Worm (Caenorhabditis elegans) whole organism, midembryonic: Measurements from ENCODE around the gene rab-21.

Experiments
- T22C8.4 ChIP-seq: fragments of 200-800 bp; sonication (Bioruptor generic); IDR thresholded peaks from 2 replicates; pipeline ENCODE4 v1.3.6; 2022; ENCODE audit warnings: missing genetic modification characterization, missing compliant biosample characterization
- cog-1 ChIP-seq: sonication (generic microtip); optimal IDR thresholded peaks from 2 replicates; lab custom pipeline; 2016; ENCODE audit warnings: missing genetic modification characterization, missing compliant biosample characterization
- flt-1 ChIP-seq: fragments of 200-800 bp; sonication (Bioruptor generic); IDR thresholded peaks from 2 replicates; pipeline ENCODE4 v1.3.6; 2022; ENCODE audit warnings: missing genetic modification characterization, missing compliant biosample characterization
- klf-2 ChIP-seq: fragments of 200-800 bp; sonication (Bioruptor generic); conservative IDR thresholded peaks from 2 replicates; pipeline ENCODE4 v1.3.6; 2022; ENCODE audit warnings: missing genetic modification reagents, missing genetic modification characterization, missing compliant biosample characterization
- med-1 ChIP-seq: sonication (generic microtip); optimal IDR thresholded peaks from 2 replicates; lab custom pipeline; 2017; ENCODE audit warnings: missing genetic modification characterization, mild to moderate bottlenecking, missing compliant biosample characterization, antibody characterized with exemption, missing genetic modification reagents; ENCODE audit not compliant: insufficient read depth
- ref-1 ChIP-seq: fragments of 200-800 bp; sonication (Bioruptor generic); conservative IDR thresholded peaks from 2 replicates; pipeline ENCODE4 v1.3.6; 2022; ENCODE audit warnings: missing genetic modification reagents, missing genetic modification characterization, missing compliant biosample characterization
- tab-1 ChIP-seq: fragments of 200-800 bp; sonication (Bioruptor generic); IDR thresholded peaks from 2 replicates; pipeline ENCODE4 v1.3.6; 2022; ENCODE audit warnings: missing genetic modification characterization, missing compliant biosample characterization
- ztf-23 ChIP-seq: fragments of 200-800 bp; sonication (Bioruptor generic); IDR thresholded peaks from 2 replicates; pipeline ENCODE4 v1.3.6; 2022; ENCODE audit warnings: missing genetic modification reagents, missing genetic modification characterization, missing compliant biosample characterization
- ztf-29 ChIP-seq: fragments of 200-800 bp; sonication (Bioruptor generic); IDR thresholded peaks from 2 replicates; pipeline ENCODE4 v1.3.6; 2022; ENCODE audit warnings: missing genetic modification reagents, missing genetic modification characterization, missing compliant biosample characterization

Gene rab-21

DNA sequence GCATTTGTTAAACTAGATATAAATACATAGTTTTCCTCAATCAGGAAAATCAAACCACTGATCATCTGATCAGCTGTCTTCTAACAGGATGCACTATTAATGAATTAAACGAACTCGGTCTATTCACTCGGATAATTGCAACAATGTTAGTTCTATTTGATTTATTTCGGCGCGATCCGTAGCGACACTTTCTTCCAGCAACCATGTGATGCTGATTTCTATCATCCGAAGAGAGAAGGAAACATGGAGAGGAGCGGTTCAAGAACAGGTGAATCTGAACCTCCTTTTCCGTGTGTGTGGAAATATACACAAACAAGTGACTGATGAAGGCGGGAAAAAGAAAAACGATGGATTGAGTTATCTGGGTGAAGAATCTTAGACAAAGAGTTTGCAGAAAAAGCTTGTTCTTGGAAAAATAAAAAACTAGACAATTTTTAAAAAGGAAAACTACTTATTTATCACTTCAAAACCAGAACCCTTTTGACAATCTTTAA lies 17.0 kb upstream of the rab-21 start:
- TF ChIP-seq flt-1 (GFP tag; lab: Robert Waterston, UW) (no peak), med-1 (GFP tag; lab: Kevin White, UChicago) (no peak), tab-1 (GFP tag; lab: Robert Waterston, UW) (no peak), ref-1 (GFP tag; lab: Robert Waterston, UW) (no peak), cog-1 (tag; lab: Kevin White, UChicago) (no peak), ztf-29 (no peak), klf-2 (GFP tag; lab: Robert Waterston, UW) (no peak), T22C8.4 (GFP tag; lab: Robert Waterston, UW) (no peak), ztf-23 (no peak)

DNA sequence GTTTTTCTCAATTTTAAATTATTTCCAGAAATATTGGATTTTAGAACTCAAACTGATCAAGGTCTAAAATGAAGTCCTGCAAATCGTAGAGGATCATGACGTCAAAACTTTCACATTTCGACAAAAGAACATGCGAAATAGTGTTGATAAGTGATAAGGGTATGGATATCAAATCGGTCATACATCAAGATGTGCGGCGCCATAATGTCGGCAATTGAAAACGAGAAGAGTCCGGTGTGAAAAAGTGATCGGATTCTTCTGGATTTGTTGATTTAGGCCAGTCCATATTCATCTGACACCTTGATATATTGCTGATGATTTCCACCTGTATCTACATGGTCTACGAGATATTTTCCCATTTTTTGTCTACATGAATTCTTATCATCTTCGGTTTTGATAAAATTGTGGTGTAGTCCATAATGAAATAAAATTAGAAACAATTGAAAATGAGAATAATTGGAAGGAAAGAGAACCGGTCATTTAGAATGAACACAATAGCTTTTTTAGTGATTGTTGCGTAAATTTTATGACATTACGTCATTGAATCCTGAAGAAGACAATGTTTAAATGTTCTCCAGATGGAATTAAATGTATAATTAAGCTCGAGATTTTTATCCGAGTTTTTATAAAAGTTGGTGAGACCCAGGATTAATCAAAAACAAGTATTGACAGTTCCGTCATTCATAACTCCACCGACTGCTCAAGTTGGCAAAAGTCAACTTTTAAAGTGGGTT lies 16.3 kb upstream of the rab-21 start:
- TF ChIP-seq ztf-23 = no peak
- TF ChIP-seq ref-1 (GFP tag; lab: Robert Waterston, UW) = no peak
- TF ChIP-seq klf-2 (GFP tag; lab: Robert Waterston, UW) = no peak
- no peak for TF ChIP-seq flt-1 (GFP tag; lab: Robert Waterston, UW)
- no peak for TF ChIP-seq tab-1 (GFP tag; lab: Robert Waterston, UW)
- TF ChIP-seq T22C8.4 (GFP tag; lab: Robert Waterston, UW) = no peak
- no peak for TF ChIP-seq cog-1 (tag; lab: Kevin White, UChicago)
- TF ChIP-seq med-1 (GFP tag; lab: Kevin White, UChicago) = no peak
- no peak for TF ChIP-seq ztf-29

DNA sequence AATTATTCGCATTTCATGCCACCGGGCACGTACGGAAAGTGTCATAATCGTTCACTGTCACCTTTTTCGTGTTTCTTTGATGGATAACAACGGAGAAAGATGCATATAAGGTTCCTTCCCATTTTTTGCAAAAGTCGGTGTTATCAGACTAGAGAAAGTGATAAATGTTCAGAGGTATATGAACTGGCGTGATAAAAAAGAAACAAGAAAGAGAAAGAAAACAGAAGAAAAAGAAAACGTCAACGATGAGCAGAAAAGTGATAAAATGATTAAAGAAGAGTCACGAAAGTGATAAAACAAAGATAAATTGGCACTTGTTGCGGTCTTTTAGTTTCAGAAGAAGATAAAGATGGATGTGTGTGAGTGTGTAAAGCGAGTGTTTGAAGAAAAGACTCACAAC lies 15.5 kb upstream of the rab-21 start:
- TF ChIP-seq klf-2 (GFP tag; lab: Robert Waterston, UW) = no peak
- TF ChIP-seq ztf-23 = no peak

DNA sequence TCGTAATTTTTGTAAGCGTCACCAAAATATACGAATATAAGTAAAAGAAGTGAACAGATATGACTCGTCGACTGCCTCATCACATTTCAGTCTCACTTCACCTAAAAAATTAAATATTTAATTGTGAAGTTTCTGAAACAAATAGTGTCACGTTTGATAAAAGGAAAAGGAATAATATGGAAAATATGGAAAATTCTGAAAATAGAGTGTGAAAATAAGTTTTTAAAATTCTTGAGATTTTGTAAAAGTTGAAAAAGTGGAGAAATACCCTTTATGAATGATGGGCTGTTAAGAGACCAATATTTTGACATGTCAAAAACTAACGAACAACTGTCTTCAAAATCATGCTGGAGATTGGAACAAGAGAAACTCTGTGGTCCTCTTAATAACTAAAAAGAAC lies 11.9 kb upstream of the rab-21 start, which contains the start of gene T01B7.9:
Gene T01B7.9 (minus strand): TSS at position 101 of the 400 bp plus-strand sequence.
- TF ChIP-seq ref-1 (GFP tag; lab: Robert Waterston, UW) (no peak), tab-1 (GFP tag; lab: Robert Waterston, UW) (no peak), T22C8.4 (GFP tag; lab: Robert Waterston, UW) (no peak), ztf-23 (no peak), klf-2 (GFP tag; lab: Robert Waterston, UW) (no peak), flt-1 (GFP tag; lab: Robert Waterston, UW) (no peak), med-1 (GFP tag; lab: Kevin White, UChicago) (no peak), cog-1 (tag; lab: Kevin White, UChicago) (no peak), ztf-29 (no peak)

DNA sequence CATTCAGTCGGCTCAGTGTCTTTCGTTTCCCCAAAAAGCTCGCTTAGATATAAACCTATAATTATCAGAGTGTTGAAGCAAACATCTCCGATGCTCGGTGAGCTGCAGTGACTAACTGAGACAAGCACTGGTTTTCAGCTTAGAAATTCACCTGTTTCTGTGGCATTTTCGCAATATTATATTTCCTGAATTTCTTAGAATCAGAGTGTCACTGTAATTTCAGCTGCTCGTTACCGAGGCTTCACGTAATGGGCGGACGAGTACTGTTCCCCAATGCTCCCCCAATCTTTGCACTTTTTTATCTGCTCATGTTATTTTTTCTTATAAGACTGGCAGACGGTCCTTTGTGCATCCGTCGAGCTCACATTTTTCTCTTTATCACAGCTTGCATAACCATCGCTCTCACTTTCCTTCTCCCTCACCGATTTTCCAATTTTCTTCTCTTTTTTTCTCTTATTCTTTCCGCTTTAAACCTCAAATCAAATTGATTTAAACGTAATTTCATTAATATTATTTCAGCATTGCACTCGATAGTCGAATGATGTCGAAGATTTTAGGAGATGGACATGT lies 7.2 kb upstream of the rab-21 start, which contains the start of gene trcs-2:
Gene trcs-2 (plus strand): TSS at position 520 of the 570 bp plus-strand sequence.
- TF ChIP-seq med-1 (GFP tag; lab: Kevin White, UChicago) = no peak
- no peak for TF ChIP-seq tab-1 (GFP tag; lab: Robert Waterston, UW)

DNA sequence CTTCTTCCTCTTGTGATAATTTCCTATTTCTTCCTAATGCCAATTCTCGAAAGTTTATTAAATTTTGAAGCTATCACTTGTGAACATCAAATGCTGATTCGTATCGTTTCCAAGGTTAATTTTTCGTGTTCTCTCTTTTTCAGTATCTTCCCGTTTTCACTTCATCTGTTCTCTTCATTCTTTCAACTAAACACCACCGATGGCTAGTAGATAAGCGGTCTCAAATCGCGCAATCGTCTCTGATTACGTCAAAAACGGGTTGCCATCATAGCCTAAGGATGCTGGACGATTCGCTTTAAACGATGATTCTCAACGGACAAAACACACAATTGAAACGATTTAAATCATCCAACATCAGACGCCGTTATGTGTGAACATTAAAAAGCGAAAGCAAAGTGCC lies 2.8 kb upstream of the rab-21 start:
- TF ChIP-seq tab-1 (GFP tag; lab: Robert Waterston, UW) (no peak), med-1 (GFP tag; lab: Kevin White, UChicago) (no peak), ztf-29 (no peak), cog-1 (tag; lab: Kevin White, UChicago) (no peak), klf-2 (GFP tag; lab: Robert Waterston, UW) (no peak), flt-1 (GFP tag; lab: Robert Waterston, UW) (no peak), T22C8.4 (GFP tag; lab: Robert Waterston, UW) (no peak), ref-1 (GFP tag; lab: Robert Waterston, UW) (no peak), ztf-23 (no peak)

DNA sequence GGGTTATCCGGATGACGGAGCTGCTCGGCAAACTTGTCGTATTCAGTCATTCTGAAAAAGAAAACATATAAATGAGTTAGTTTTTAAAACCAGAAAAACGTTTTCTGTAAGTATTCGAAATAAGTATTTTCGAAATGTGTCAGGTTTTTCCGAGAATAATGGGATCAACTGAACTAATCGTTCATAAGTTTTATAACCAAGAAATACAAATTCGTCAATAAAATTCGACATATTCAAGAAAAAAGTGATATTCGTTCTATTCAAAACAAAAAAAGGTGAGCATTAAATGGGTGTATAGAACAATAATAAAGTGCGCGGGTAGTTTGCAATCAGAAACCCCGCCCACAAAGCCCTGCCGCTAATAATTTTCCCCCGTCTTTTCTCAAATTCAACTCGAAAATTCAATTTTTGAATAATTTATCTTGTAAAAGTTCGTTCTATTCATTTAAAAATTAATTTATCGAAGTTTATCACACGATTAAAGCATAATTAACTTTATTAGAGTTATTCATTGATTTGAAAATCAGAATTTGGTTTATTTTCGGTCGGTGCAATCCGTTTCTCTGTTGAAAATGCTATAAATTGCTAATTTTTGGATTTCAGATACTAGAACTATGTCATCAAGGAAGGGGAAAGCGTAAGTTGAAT lies 1.5 kb upstream of the rab-21 start, which contains the start of the genes cyn-11 and T01B7.5:
Gene cyn-11 (minus strand): TSS at position 51 of the 648 bp plus-strand sequence.
Gene T01B7.5 (plus strand): TSS at position 598 of the 648 bp plus-strand sequence.
- no peak for TF ChIP-seq klf-2 (GFP tag; lab: Robert Waterston, UW)
- no peak for TF ChIP-seq ztf-29
- TF ChIP-seq ref-1 (GFP tag; lab: Robert Waterston, UW) = no peak
- TF ChIP-seq flt-1 (GFP tag; lab: Robert Waterston, UW) = peak; percentile 37
- TF ChIP-seq tab-1 (GFP tag; lab: Robert Waterston, UW) = no peak
- TF ChIP-seq med-1 (GFP tag; lab: Kevin White, UChicago) = peak; percentile 46
- TF ChIP-seq cog-1 (tag; lab: Kevin White, UChicago) = peak; percentile 10
- TF ChIP-seq ztf-23 = peak; percentile 81

DNA sequence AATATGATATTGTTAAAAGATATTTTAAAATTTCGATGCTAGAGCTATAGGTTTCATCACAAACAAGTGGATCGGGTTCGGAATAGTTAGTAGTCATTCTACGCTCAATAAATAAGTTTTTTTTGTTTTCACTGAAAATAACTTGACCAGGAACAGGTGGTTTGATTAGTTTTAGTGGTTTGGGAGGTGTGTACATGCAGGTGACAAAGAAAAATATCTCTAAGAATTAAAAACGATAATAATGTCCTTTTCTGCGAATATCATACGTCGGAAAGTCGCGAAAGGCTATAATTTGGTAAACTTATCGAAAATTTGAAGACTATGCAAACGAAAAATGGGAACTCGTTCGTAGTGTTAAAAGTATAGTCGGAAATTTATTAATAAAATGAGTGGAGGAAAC lies 4.5 kb downstream of the rab-21 start, which contains the start of gene srg-15:
Gene srg-15 (minus strand): TSS at position 101 of the 400 bp plus-strand sequence.
- no peak for TF ChIP-seq klf-2 (GFP tag; lab: Robert Waterston, UW)
- no peak for TF ChIP-seq tab-1 (GFP tag; lab: Robert Waterston, UW)
- TF ChIP-seq med-1 (GFP tag; lab: Kevin White, UChicago) = no peak
- TF ChIP-seq ztf-23 = no peak
- TF ChIP-seq cog-1 (tag; lab: Kevin White, UChicago) = no peak
- no peak for TF ChIP-seq ztf-29
- no peak for TF ChIP-seq flt-1 (GFP tag; lab: Robert Waterston, UW)

DNA sequence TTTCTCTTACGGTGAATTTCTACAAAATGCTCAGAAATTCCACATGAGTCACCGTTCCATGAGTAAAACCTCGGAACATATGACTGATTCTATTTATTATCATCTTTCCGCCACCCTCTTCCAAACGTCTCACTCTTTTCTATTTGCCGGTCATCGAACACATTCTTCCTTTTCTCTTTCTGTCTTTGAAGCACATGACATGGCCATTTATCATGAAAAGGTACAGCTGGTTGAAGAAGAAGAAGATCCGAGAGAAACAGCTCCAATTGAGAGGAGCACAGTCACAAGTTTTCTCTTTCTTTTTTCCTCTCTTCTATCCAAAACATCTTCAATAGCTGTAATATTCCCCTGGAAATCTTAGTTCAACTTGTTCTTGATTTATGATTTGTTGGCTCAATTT lies 7.8 kb downstream of the rab-21 start, which contains the start of gene cup-16:
Gene cup-16 (plus strand): TSS at position 132 of the 400 bp plus-strand sequence.
- no peak for TF ChIP-seq cog-1 (tag; lab: Kevin White, UChicago)
- no peak for TF ChIP-seq flt-1 (GFP tag; lab: Robert Waterston, UW)
- TF ChIP-seq T22C8.4 (GFP tag; lab: Robert Waterston, UW) = no peak
- TF ChIP-seq ztf-29 = no peak
- TF ChIP-seq tab-1 (GFP tag; lab: Robert Waterston, UW) = no peak
- TF ChIP-seq med-1 (GFP tag; lab: Kevin White, UChicago) = no peak
- TF ChIP-seq klf-2 (GFP tag; lab: Robert Waterston, UW) = no peak
- TF ChIP-seq ref-1 (GFP tag; lab: Robert Waterston, UW) = no peak
